Worm (Caenorhabditis elegans) whole organism, mixed stage, embryonic: ENCODE results near the gene insc-1.
"Not testable (repeated sequence)": the region's sequence is repeated elsewhere in the genome, so short reads cannot be mapped to it uniquely, and the experiment has no call there.

Source experiments
- M03D4.4 ChIP-seq: sonication (generic microtip); optimal IDR thresholded peaks from 2 replicates; lab custom pipeline; 2017; ENCODE audit warnings: mild to moderate bottlenecking, missing genetic modification characterization, missing compliant biosample characterization
- bed-3 ChIP-seq: fragments of 200-800 bp; sonication (Bioruptor generic); optimal IDR thresholded peaks from 3 replicates; lab custom pipeline; 2018; ENCODE audit warnings: mild to moderate bottlenecking, missing genetic modification characterization, moderate library complexity, missing compliant biosample characterization
- blmp-1 ChIP-seq: fragments of 150-350 bp; optimal IDR thresholded peaks from 2 replicates; lab custom pipeline; 2014; ENCODE audit warnings: missing biosample characterization, missing genetic modification characterization
- ceh-39 ChIP-seq: fragments of 150-350 bp; optimal IDR thresholded peaks from 2 replicates; lab custom pipeline; 2014; ENCODE audit warnings: missing biosample characterization, missing genetic modification characterization
- ceh-43 ChIP-seq: fragments of 200-800 bp; sonication (Bioruptor generic); optimal IDR thresholded peaks from 2 replicates; lab custom pipeline; 2018; ENCODE audit warnings: mild to moderate bottlenecking, missing genetic modification characterization, moderate library complexity, missing compliant biosample characterization
- ces-1 ChIP-seq: fragments of 150-350 bp; optimal IDR thresholded peaks from 2 replicates; lab custom pipeline; 2014; ENCODE audit warnings: missing biosample characterization, missing genetic modification reagents, missing genetic modification characterization
- drap-1 ChIP-seq: fragments of 200-800 bp; sonication (Bioruptor generic); optimal IDR thresholded peaks from 3 replicates; lab custom pipeline; 2018; ENCODE audit warnings: mild to moderate bottlenecking, missing genetic modification characterization, missing compliant biosample characterization
- elt-1 ChIP-seq: sonication (generic microtip); optimal IDR thresholded peaks from 2 replicates; lab custom pipeline; 2017; ENCODE audit warnings: missing genetic modification characterization, mild to moderate bottlenecking, missing compliant biosample characterization, antibody characterized with exemption, moderate library complexity, borderline replicate concordance; ENCODE audit not compliant: insufficient read depth
- flh-1 ChIP-seq: fragments of 200-800 bp; sonication (Bioruptor generic); optimal IDR thresholded peaks from 2 replicates; lab custom pipeline; 2018; ENCODE audit warnings: mild to moderate bottlenecking, missing genetic modification characterization, moderate library complexity, missing compliant biosample characterization
- ham-2 ChIP-seq: fragments of 200-800 bp; sonication (Bioruptor generic); optimal IDR thresholded peaks from 2 replicates; lab custom pipeline; 2018; ENCODE audit warnings: mild to moderate bottlenecking, missing genetic modification characterization, missing compliant biosample characterization
- hlh-1 ChIP-seq: fragments of 150-350 bp; optimal IDR thresholded peaks from 2 replicates; lab custom pipeline; 2014; ENCODE audit warnings: missing biosample characterization, missing genetic modification reagents, missing genetic modification characterization
- lin-32 ChIP-seq: fragments of 200-800 bp; sonication (Bioruptor generic); optimal IDR thresholded peaks from 2 replicates; lab custom pipeline; 2018; ENCODE audit warnings: mild to moderate bottlenecking, missing genetic modification characterization, missing compliant biosample characterization
- lsy-2 ChIP-seq: fragments of 150-350 bp; optimal IDR thresholded peaks from 2 replicates; lab custom pipeline; 2014; ENCODE audit warnings: missing biosample characterization, missing genetic modification characterization
- mab-5 ChIP-seq: fragments of 150-350 bp; optimal IDR thresholded peaks from 2 replicates; lab custom pipeline; 2014; ENCODE audit warnings: missing biosample characterization, missing genetic modification characterization
- mep-1 ChIP-seq: fragments of 150-350 bp; optimal IDR thresholded peaks from 2 replicates; lab custom pipeline; 2017; ENCODE audit warnings: missing biosample characterization, missing genetic modification reagents, missing genetic modification characterization, inconsistent platforms
- mls-2 ChIP-seq: sonication (generic microtip); optimal IDR thresholded peaks from 2 replicates; lab custom pipeline; 2016; ENCODE audit warnings: mild to moderate bottlenecking, missing genetic modification characterization, moderate library complexity, missing compliant biosample characterization
- nhr-12 ChIP-seq: fragments of 150-350 bp; optimal IDR thresholded peaks from 2 replicates; lab custom pipeline; 2014; ENCODE audit warnings: missing biosample characterization, missing genetic modification characterization
- nhr-2 ChIP-seq: fragments of 150-350 bp; optimal IDR thresholded peaks from 2 replicates; lab custom pipeline; 2014; ENCODE audit warnings: missing biosample characterization, missing genetic modification characterization
- nhr-237 ChIP-seq: fragments of 150-350 bp; optimal IDR thresholded peaks from 2 replicates; lab custom pipeline; 2014; ENCODE audit warnings: missing biosample characterization, missing genetic modification characterization
- nhr-28 ChIP-seq: fragments of 150-350 bp; optimal IDR thresholded peaks from 2 replicates; lab custom pipeline; 2014; ENCODE audit warnings: missing biosample characterization, missing genetic modification characterization
- sem-2 ChIP-seq: fragments of 200-800 bp; sonication (Bioruptor generic); optimal IDR thresholded peaks from 2 replicates; lab custom pipeline; 2018; ENCODE audit warnings: mild to moderate bottlenecking, missing genetic modification characterization, missing compliant biosample characterization
- snpc-4 ChIP-seq: fragments of 150-350 bp; optimal IDR thresholded peaks from 2 replicates; lab custom pipeline; 2014; ENCODE audit warnings: missing biosample characterization, missing genetic modification characterization
- sptf-1 ChIP-seq: sonication (generic microtip); optimal IDR thresholded peaks from 2 replicates; lab custom pipeline; 2017; ENCODE audit warnings: mild to moderate bottlenecking, missing genetic modification characterization, moderate library complexity, missing compliant biosample characterization
- tbx-8 ChIP-seq: fragments of 200-800 bp; sonication (Bioruptor generic); optimal IDR thresholded peaks from 2 replicates; lab custom pipeline; 2018; ENCODE audit warnings: mild to moderate bottlenecking, missing genetic modification characterization, moderate library complexity, missing compliant biosample characterization
- unc-120 ChIP-seq: sonication (generic microtip); optimal IDR thresholded peaks from 2 replicates; lab custom pipeline; 2017; ENCODE audit warnings: missing genetic modification characterization, missing compliant biosample characterization; ENCODE audit not compliant: poor library complexity, severe bottlenecking
- unc-39 ChIP-seq: fragments of 150-350 bp; optimal IDR thresholded peaks from 2 replicates; lab custom pipeline; 2014; ENCODE audit warnings: missing biosample characterization, missing genetic modification characterization
- unc-62 ChIP-seq: fragments of 150-350 bp; optimal IDR thresholded peaks from 2 replicates; lab custom pipeline; 2014; ENCODE audit warnings: missing biosample characterization, missing genetic modification reagents, missing genetic modification characterization
- zip-8 ChIP-seq: fragments of 150-350 bp; optimal IDR thresholded peaks from 2 replicates; lab custom pipeline; 2014; ENCODE audit warnings: missing biosample characterization, missing genetic modification characterization
- ztf-11 ChIP-seq: fragments of 150-350 bp; optimal IDR thresholded peaks from 2 replicates; lab custom pipeline; 2014; ENCODE audit warnings: missing biosample characterization, missing genetic modification characterization

Gene insc-1

ce11 chrII:7356326-7356725, 2.4 kb upstream of the insc-1 start, which contains the start of gene haf-2:
TSS of gene haf-2 (minus strand) at chrII:7356426.
- no peak for TF ChIP-seq zip-8 (tag; lab: Kevin White, UChicago)
- no peak for TF ChIP-seq nhr-12 (tag; lab: Kevin White, UChicago)
- no peak for TF ChIP-seq lin-32 (GFP tag; lab: Kevin White, UChicago)
- no peak for TF ChIP-seq unc-39 (tag; lab: Kevin White, UChicago)
- no peak for TF ChIP-seq mep-1 (tag; lab: Kevin White, UChicago)
- no peak for TF ChIP-seq tbx-8 (GFP tag; lab: Kevin White, UChicago)
- TF ChIP-seq nhr-237 (tag; lab: Kevin White, UChicago), result no peak
- TF ChIP-seq sptf-1 (tag; lab: Kevin White, UChicago), result no peak
- TF ChIP-seq nhr-2 (tag; lab: Kevin White, UChicago), result no peak
- TF ChIP-seq ceh-39, result no peak
- no peak for TF ChIP-seq unc-62 (GFP tag; lab: Kevin White, UChicago)
- no peak for TF ChIP-seq bed-3 (GFP tag; lab: Kevin White, UChicago)
- no peak for TF ChIP-seq ztf-11
- TF ChIP-seq flh-1 (GFP tag; lab: Kevin White, UChicago), result no peak

ce11 chrII:7356773-7357172, 1.9 kb upstream of the insc-1 start:
- TF ChIP-seq lsy-2 (tag; lab: Kevin White, UChicago), result peak; percentile 30
- TF ChIP-seq flh-1 (GFP tag; lab: Kevin White, UChicago), result no peak
- TF ChIP-seq, all 35 proteins: peak for 1

ce11 chrII:7357176-7357575, 1.5 kb upstream of the insc-1 start:
- TF ChIP-seq mab-5 (tag; lab: Kevin White, UChicago) (no peak), sptf-1 (tag; lab: Kevin White, UChicago) (no peak), flh-1 (GFP tag; lab: Kevin White, UChicago) (no peak), unc-62 (GFP tag; lab: Kevin White, UChicago) (peak; percentile 79), hlh-1 (tag; lab: Kevin White, UChicago) (peak; percentile 70), nhr-28 (tag; lab: Kevin White, UChicago) (no peak)

- peak; percentile 82 for TF ChIP-seq unc-62 (GFP tag; lab: Kevin White, UChicago)
- TF ChIP-seq snpc-4 (tag; lab: Kevin White, UChicago), result no peak
- TF ChIP-seq unc-120 (tag; lab: Kevin White, UChicago), result peak; percentile 21
- no peak for TF ChIP-seq ceh-43 (GFP tag; lab: Kevin White, UChicago)
- TF ChIP-seq ces-1 (GFP tag; lab: Kevin White, UChicago), result peak; percentile 46
- TF ChIP-seq mls-2 (tag; lab: Kevin White, UChicago), result no peak
- TF ChIP-seq sem-2 (GFP tag; lab: Kevin White, UChicago), result no peak
- no peak for TF ChIP-seq zip-8 (tag; lab: Kevin White, UChicago)
- peak; percentile 65 for TF ChIP-seq ceh-39
- TF ChIP-seq hlh-1 (tag; lab: Kevin White, UChicago), result peak; percentile 24
- TF ChIP-seq M03D4.4, result no peak
- no peak for TF ChIP-seq ham-2 (GFP tag; lab: Kevin White, UChicago)
- peak; percentile 18 for TF ChIP-seq elt-1 (tag; lab: Kevin White, UChicago)
These were observed 5.3 kb downstream of the insc-1 start, which contains the start of gene msra-1 for ce11 chrII:7363990-7364455. TSS of gene msra-1 (minus strand) at chrII:7364040.

ce11 chrII:7368761-7369160, 10.1 kb downstream of the insc-1 start, which contains the start of gene F43E2.6:
TSS of gene F43E2.6 (minus strand) at chrII:7368861.
- TF ChIP-seq lin-32 (GFP tag; lab: Kevin White, UChicago), result no peak
- no peak for TF ChIP-seq mls-2 (tag; lab: Kevin White, UChicago)
- TF ChIP-seq drap-1, result no peak
- TF ChIP-seq tbx-8 (GFP tag; lab: Kevin White, UChicago), result no peak

- not testable (repeated sequence) for TF ChIP-seq ztf-11; blmp-1 (tag; lab: Kevin White, UChicago); lsy-2 (tag; lab: Kevin White, UChicago)
- TF ChIP-seq, all 35 proteins: peak for 0; not testable (repeated sequence) for 35
These were observed 11.5 kb downstream of the insc-1 start, which contains the start of gene F43E2.11 for ce11 chrII:7370195-7370594. TSS of gene F43E2.11 (minus strand) at chrII:7370295.
